Worm (Caenorhabditis elegans) whole organism, L4 larva: ENCODE measurements around the gene T01D3.6.

Experiments used
- F26F4.8 ChIP-seq: fragments of 200-800 bp; sonication (Bioruptor generic); conservative IDR thresholded peaks from 2 replicates; pipeline ENCODE4 v1.3.6; 2022; ENCODE audit warnings: missing genetic modification characterization, missing compliant biosample characterization
- Y105C5A.15 ChIP-seq: fragments of 200-800 bp; sonication (Bioruptor generic); IDR thresholded peaks from 2 replicates; pipeline ENCODE4 v1.3.6; 2022; ENCODE audit warnings: missing genetic modification characterization, missing compliant biosample characterization
- Y5F2A.4 ChIP-seq: fragments of 200-800 bp; sonication (Bioruptor generic); optimal IDR thresholded peaks from 2 replicates; lab custom pipeline; 2018; ENCODE audit warnings: mild to moderate bottlenecking, missing genetic modification characterization, missing compliant biosample characterization
- aly-2 ChIP-seq: sonication (generic microtip); optimal IDR thresholded peaks from 2 replicates; lab custom pipeline; 2018; ENCODE audit warnings: missing biosample characterization, missing genetic modification characterization
- ama-1 ChIP-seq: fragments of 150-350 bp; optimal IDR thresholded peaks from 2 replicates; lab custom pipeline; 2014; ENCODE audit warnings: inconsistent platforms, mixed read lengths
- ceh-32 ChIP-seq: sonication (generic microtip); optimal IDR thresholded peaks from 2 replicates; lab custom pipeline; 2016; ENCODE audit warnings: mild to moderate bottlenecking, missing genetic modification characterization, missing compliant biosample characterization; ENCODE audit not compliant: poor library complexity
- ces-1 ChIP-seq: fragments of 150-350 bp; sonication (generic microtip); optimal IDR thresholded peaks from 4 replicates; lab custom pipeline; 2014; ENCODE audit warnings: missing biosample characterization, missing genetic modification reagents, missing genetic modification characterization
- daf-12 ChIP-seq: fragments of 150-350 bp; optimal IDR thresholded peaks from 2 replicates; lab custom pipeline; 2014; ENCODE audit warnings: missing biosample characterization, missing genetic modification reagents, missing genetic modification characterization
- daf-19 ChIP-seq: fragments of 200-800 bp; sonication (Bioruptor generic); conservative IDR thresholded peaks from 2 replicates; pipeline ENCODE4 v1.3.6; 2022; ENCODE audit warnings: missing genetic modification characterization, missing compliant biosample characterization
- daf-8 ChIP-seq: fragments of 200-800 bp; sonication (Bioruptor generic); IDR thresholded peaks from 2 replicates; pipeline ENCODE4 v1.3.6; 2022; ENCODE audit warnings: missing genetic modification characterization, missing compliant biosample characterization
- duxl-1 ChIP-seq: sonication (generic microtip); optimal IDR thresholded peaks from 2 replicates; lab custom pipeline; 2016; ENCODE audit warnings: mild to moderate bottlenecking, missing genetic modification characterization, moderate library complexity, missing compliant biosample characterization; ENCODE audit not compliant: poor library complexity
- fos-1 ChIP-seq: fragments of 150-350 bp; optimal IDR thresholded peaks from 2 replicates; lab custom pipeline; 2014; ENCODE audit warnings: missing biosample characterization, missing genetic modification characterization
- jun-1 ChIP-seq: fragments of 150-350 bp; optimal IDR thresholded peaks from 2 replicates; lab custom pipeline; 2014; ENCODE audit warnings: missing biosample characterization, missing genetic modification reagents, missing genetic modification characterization
- lin-15B ChIP-seq: fragments of 150-350 bp; sonication (generic microtip); optimal IDR thresholded peaks from 3 replicates; lab custom pipeline; 2014; ENCODE audit warnings: missing biosample characterization, missing genetic modification characterization
- lin-39 ChIP-seq: fragments of 150-350 bp; optimal IDR thresholded peaks from 2 replicates; lab custom pipeline; 2014; ENCODE audit warnings: missing biosample characterization, missing genetic modification reagents, missing genetic modification characterization
- madf-5 ChIP-seq, 2 experiments: fragments of 200-800 bp; sonication (Bioruptor generic); IDR thresholded peaks; 2 replicates each; pipeline ENCODE4 v1.3.6; 2022; ENCODE audit warnings: missing compliant biosample characterization in 2 of 2, missing genetic modification characterization in 2 of 2
- mdt-29 ChIP-seq: fragments of 200-800 bp; sonication (Bioruptor generic); IDR thresholded peaks from 2 replicates; pipeline ENCODE4 v1.3.6; 2022; ENCODE audit warnings: missing genetic modification reagents, missing genetic modification characterization, missing compliant biosample characterization
- nhr-10 ChIP-seq: fragments of 150-350 bp; optimal IDR thresholded peaks from 2 replicates; lab custom pipeline; 2014; ENCODE audit warnings: missing biosample characterization, missing genetic modification characterization
- nhr-237 ChIP-seq: sonication (generic microtip); optimal IDR thresholded peaks from 2 replicates; lab custom pipeline; 2017; ENCODE audit warnings: missing biosample characterization, missing genetic modification characterization
- nhr-25 ChIP-seq: sonication (generic microtip); optimal IDR thresholded peaks from 2 replicates; lab custom pipeline; 2017; ENCODE audit warnings: missing genetic modification characterization, mild to moderate bottlenecking, missing compliant biosample characterization, antibody characterized with exemption, moderate library complexity, borderline replicate concordance; ENCODE audit not compliant: insufficient read depth
- nhr-41 ChIP-seq: fragments of 200-800 bp; sonication (Bioruptor generic); IDR thresholded peaks from 2 replicates; pipeline ENCODE4 v1.3.6; 2022; ENCODE audit warnings: missing genetic modification reagents, missing genetic modification characterization, missing compliant biosample characterization
- nhr-6 ChIP-seq: fragments of 150-350 bp; optimal IDR thresholded peaks from 2 replicates; lab custom pipeline; 2014; ENCODE audit warnings: missing biosample characterization, missing genetic modification characterization
- php-3 ChIP-seq: fragments of 200-800 bp; sonication (Bioruptor generic); IDR thresholded peaks from 2 replicates; pipeline ENCODE4 v1.3.6; 2022; ENCODE audit warnings: missing genetic modification reagents, missing genetic modification characterization, missing compliant biosample characterization
- rbr-2 ChIP-seq: sonication (generic microtip); optimal IDR thresholded peaks from 2 replicates; lab custom pipeline; 2016; ENCODE audit warnings: missing genotype, missing genetic modification characterization, missing compliant biosample characterization
- snpc-1.2 ChIP-seq: fragments of 200-800 bp; sonication (Bioruptor generic); IDR thresholded peaks from 2 replicates; pipeline ENCODE4 v1.3.6; 2022; ENCODE audit warnings: missing genetic modification reagents, missing genetic modification characterization, missing compliant biosample characterization
- spr-1 ChIP-seq: sonication (generic microtip); optimal IDR thresholded peaks from 2 replicates; lab custom pipeline; 2016; ENCODE audit warnings: mild to moderate bottlenecking, missing genetic modification characterization, missing compliant biosample characterization
- spr-3 ChIP-seq: fragments of 200-800 bp; sonication (Bioruptor generic); optimal IDR thresholded peaks from 2 replicates; lab custom pipeline; 2018; ENCODE audit warnings: mild to moderate bottlenecking, missing genetic modification characterization, missing compliant biosample characterization
- tag-97 ChIP-seq: fragments of 200-800 bp; sonication (Bioruptor generic); IDR thresholded peaks from 2 replicates; pipeline ENCODE4 v1.3.6; 2022; ENCODE audit warnings: missing genetic modification characterization, missing compliant biosample characterization
- tra-1 ChIP-seq: fragments of 200-800 bp; sonication (Bioruptor generic); IDR thresholded peaks from 2 replicates; pipeline ENCODE4 v1.3.6; 2022; ENCODE audit warnings: missing genetic modification reagents, missing genetic modification characterization, missing compliant biosample characterization
- unc-130 ChIP-seq: sonication (generic microtip); optimal IDR thresholded peaks from 2 replicates; lab custom pipeline; 2016; ENCODE audit warnings: missing genetic modification reagents, missing genetic modification characterization, missing compliant biosample characterization
- unc-62 ChIP-seq, 3 experiments: fragments of 150-350 bp in 1 of 3; sonication (generic microtip); optimal IDR thresholded peaks in 2 of 3; peaks in 1 of 3; 1 replicate in 1 of 3; 2 replicates in 2 of 3; lab custom pipeline; 2014 to 2017; ENCODE audit warnings: missing biosample characterization in 3 of 3, missing genetic modification characterization in 3 of 3, missing genetic modification reagents in 3 of 3, missing genotype in 1 of 3
- ztf-11 ChIP-seq: fragments of 150-350 bp; optimal IDR thresholded peaks from 2 replicates; lab custom pipeline; 2014; ENCODE audit warnings: missing biosample characterization, missing genetic modification characterization

T01D3.6 gene

ce11 chrV:13689592-13689991, 27.0 kb upstream of the T01D3.6 start, which contains the start of gene T01D3.1:
Gene T01D3.1, plus strand, starts transcription at chrV:13689892.
- TF ChIP-seq spr-3 (GFP tag; lab: Kevin White, UChicago) (no peak), fos-1 (tag; lab: Kevin White, UChicago) (no peak), ama-1 (no peak), unc-62 (GFP tag; optimal IDR thresholded peaks at IDR 0.05 in 1 of 2; lab: Kevin White, UChicago) (peak in 1 of 2 experiments; percentile 58), unc-62 (tag; optimal IDR thresholded peaks at IDR 0.05; lab: Kevin White, UChicago) (no peak)
- TF ChIP-seq, all 104 proteins: peak for 1

ce11 chrV:13690276-13690675, 26.3 kb upstream of the T01D3.6 start:
- peak in 1 of 2 experiments; percentile 96 for TF ChIP-seq unc-62 (GFP tag; optimal IDR thresholded peaks at IDR 0.05 in 1 of 2; lab: Kevin White, UChicago)
- TF ChIP-seq unc-62 (tag; optimal IDR thresholded peaks at IDR 0.05; lab: Kevin White, UChicago): no peak
- TF ChIP-seq nhr-237: no peak

ce11 chrV:13694103-13694502, 22.5 kb upstream of the T01D3.6 start:
- TF ChIP-seq rbr-2 (no peak), lin-15B (tag; lab: Kevin White, UChicago) (no peak), F26F4.8 (no peak), daf-8 (no peak), ces-1 (no peak), madf-5 (GFP tag; IDR thresholded peaks at IDR 0.05; lab: Robert Waterston, UW) (no peak), ztf-11 (tag; lab: Kevin White, UChicago) (no peak), spr-1 (tag; lab: Kevin White, UChicago) (no peak), tag-97 (GFP tag; lab: Robert Waterston, UW) (no peak), php-3 (GFP tag; lab: Robert Waterston, UW) (no peak), snpc-1.2 (GFP tag; lab: Robert Waterston, UW) (no peak), ama-1 (no peak)

DNA sequence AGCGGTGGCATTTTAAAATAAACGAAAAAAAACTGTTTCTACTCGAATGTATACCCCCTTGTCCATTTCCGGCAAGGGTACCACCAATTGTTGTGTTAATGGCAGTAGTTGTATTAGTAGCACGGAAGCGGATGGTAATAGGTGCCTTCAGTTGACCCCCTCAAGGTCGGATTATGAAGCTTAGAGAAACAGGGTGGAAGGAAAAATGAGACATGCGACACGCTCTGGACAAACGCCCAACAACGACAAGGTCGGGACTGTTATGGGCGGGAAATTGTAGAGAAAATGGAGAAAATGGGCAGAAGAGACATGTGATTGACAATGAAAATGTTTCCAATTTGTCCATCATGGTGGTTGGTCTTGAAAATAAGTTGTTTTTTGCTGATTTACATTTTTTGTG, 12.7 kb upstream of the T01D3.6 start, which contains the start of gene T01D3.3:
Gene T01D3.3 (plus strand): TSS at position 312 of the 400 bp plus-strand sequence.
- no peak for TF ChIP-seq nhr-10 (tag; lab: Kevin White, UChicago)
- peak; percentile 63 for TF ChIP-seq nhr-25 (tag; lab: Kevin White, UChicago)

ce11 chrV:13707295-13707694, 9.3 kb upstream of the T01D3.6 start, which contains the start of gene hlh-34:
Gene hlh-34, minus strand, starts transcription at chrV:13707395.
- TF ChIP-seq madf-5 (GFP tag; IDR thresholded peaks at IDR 0.05; lab: Robert Waterston, UW) (no peak), nhr-6 (tag; lab: Kevin White, UChicago) (no peak), tra-1 (GFP tag; lab: Robert Waterston, UW) (no peak), unc-130 (no peak), mdt-29 (GFP tag; lab: Robert Waterston, UW) (no peak), Y5F2A.4 (GFP tag; lab: Kevin White, UChicago) (no peak), jun-1 (no peak), rbr-2 (no peak), daf-12 (no peak), lin-39 (tag; lab: Kevin White, UChicago) (no peak), unc-62 (GFP tag; optimal IDR thresholded peaks at IDR 0.05 in 1 of 2; lab: Kevin White, UChicago) (no peak), unc-62 (tag; optimal IDR thresholded peaks at IDR 0.05; lab: Kevin White, UChicago) (no peak), ceh-32 (tag; lab: Kevin White, UChicago) (no peak), Y105C5A.15 (GFP tag; lab: Robert Waterston, UW) (no peak), daf-19 (GFP tag; lab: Robert Waterston, UW) (no peak), duxl-1 (tag; lab: Kevin White, UChicago) (no peak), aly-2 (tag; lab: Kevin White, UChicago) (no peak), nhr-41 (GFP tag; lab: Robert Waterston, UW) (no peak)
